Fruit fly (Drosophila melanogaster): ENCODE measurements around the gene CG2991.

CG2991 gene

DNA sequence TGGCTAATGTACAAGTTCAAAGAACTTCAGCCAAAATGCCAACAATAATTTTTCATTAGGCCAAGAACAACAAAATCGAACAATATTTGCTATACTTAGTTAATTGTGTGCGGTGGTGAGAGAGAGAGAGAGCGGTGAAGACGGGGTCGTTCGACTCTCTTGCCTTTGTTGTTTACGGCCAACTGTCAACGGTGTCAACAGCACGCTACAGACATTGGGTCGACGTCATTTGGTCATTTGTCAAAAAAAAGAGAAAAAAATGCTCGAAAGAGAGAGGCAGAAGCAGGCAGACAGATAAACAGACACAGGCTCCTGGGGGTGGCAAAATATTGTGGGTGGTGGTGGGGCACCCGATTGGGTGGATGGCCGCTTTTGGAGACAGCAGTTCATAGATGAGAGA lies 52.5 kb downstream of the CG2991 start (continued):
- TF ChIP-seq Ravus (GFP tag; IDR thresholded peaks at IDR 0.05) (no peak), B-H1 (GFP tag; IDR thresholded peaks at IDR 0.05) (no peak; the same call in 2 of the 3 replicates), Ptx1 (GFP tag; IDR thresholded peaks at IDR 0.05) (no peak), CG15601 (tag; optimal IDR thresholded peaks at IDR 0.05) (no peak), dysf (GFP tag; IDR thresholded peaks at IDR 0.05) (0 out of 3 replicates have a peak, but pooled peaks have one; percentile 15), CG31365 (tag; optimal IDR thresholded peaks at IDR 0.05) (no peak), Trl (optimal IDR thresholded peaks at IDR 0.05) (peak; percentile 55 to 66), Trl (GFP tag; optimal IDR thresholded peaks at IDR 0.05) (no peak), Hr3 (GFP tag; optimal IDR thresholded peaks at IDR 0.05) (no peak), pan (optimal IDR thresholded peaks at IDR 0.05) (no peak), pan (GFP tag; optimal IDR thresholded peaks at IDR 0.05 in 1 of 2, IDR thresholded peaks at IDR 0.05 in 1 of 2) (peak in 1 of 2 experiments; percentile 16), Myb (GFP tag; optimal IDR thresholded peaks at IDR 0.05) (no peak), ERR (GFP tag; optimal IDR thresholded peaks at IDR 0.05) (no peak), hbn (GFP tag; IDR thresholded peaks at IDR 0.05; ENCODE audit: partially characterized antibody) (no peak), pita (GFP tag; optimal IDR thresholded peaks at IDR 0.05) (no peak), Oli (tag; optimal IDR thresholded peaks at IDR 0.05) (no peak), HLH54F (GFP tag; optimal IDR thresholded peaks at IDR 0.05) (no peak), trem (tag; optimal IDR thresholded peaks at IDR 0.05) (no peak), salm (tag; optimal IDR thresholded peaks at IDR 0.05) (no peak)

dm6 chr2L:2910957-2911356 lies 54.0 kb downstream of the CG2991 start:
- TF ChIP-seq Tbp (GFP tag; optimal IDR thresholded peaks at IDR 0.05) = no peak
- TF ChIP-seq H15 (GFP tag; IDR thresholded peaks at IDR 0.05) = 0 out of 3 replicates have a peak, but pooled peaks have one; percentile 29
- TF ChIP-seq Oli (tag; optimal IDR thresholded peaks at IDR 0.05) = no peak
- TF ChIP-seq trem (tag; optimal IDR thresholded peaks at IDR 0.05) = no peak
- TF ChIP-seq CG8388 (GFP tag; optimal IDR thresholded peaks at IDR 0.05) = no peak
- TF ChIP-seq crol (GFP tag; IDR thresholded peaks at IDR 0.05) = peak; percentile 68
- no peak for TF ChIP-seq CrebB (tag; optimal IDR thresholded peaks at IDR 0.05)
- TF ChIP-seq Oaz (GFP tag; IDR thresholded peaks at IDR 0.05) = no peak
- no peak for TF ChIP-seq kah (GFP tag; optimal IDR thresholded peaks at IDR 0.05)
- no peak for TF ChIP-seq tin (GFP tag; optimal IDR thresholded peaks at IDR 0.05)
- TF ChIP-seq Bgb (GFP tag; IDR thresholded peaks at IDR 0.05; ENCODE audit: partially characterized antibody) = no peak
- TF ChIP-seq inv (GFP tag; IDR thresholded peaks at IDR 0.05; ENCODE audit: partially characterized antibody) = no peak
- no peak for TF ChIP-seq CG14667 (GFP tag; IDR thresholded peaks at IDR 0.05)
- TF ChIP-seq Deaf1 (tag; optimal IDR thresholded peaks at IDR 0.05) = peak; percentile 44
- no peak for TF ChIP-seq CG2199 (GFP tag; IDR thresholded peaks at IDR 0.05)
- TF ChIP-seq CG31441 (GFP tag; IDR thresholded peaks at IDR 0.05) = no peak
- TF ChIP-seq emc (GFP tag; optimal IDR thresholded peaks at IDR 0.05) = no peak
- TF ChIP-seq abd-A (tag; optimal IDR thresholded peaks at IDR 0.05) = peak; percentile 61
- no peak for TF ChIP-seq Spps (tag; optimal IDR thresholded peaks at IDR 0.05)
- peak in 1 of 2 experiments; percentile 1 for TF ChIP-seq Hr51 (GFP tag; optimal IDR thresholded peaks at IDR 0.05)
- peak; percentile 76 for TF ChIP-seq scrt (GFP tag; optimal IDR thresholded peaks at IDR 0.05)
- 0 out of 4 replicates have a peak, but pooled peaks have one; percentile 37 for TF ChIP-seq chinmo (GFP tag; IDR thresholded peaks at IDR 0.05; ENCODE audit: partially characterized antibody)
- peak; percentile 7 for TF ChIP-seq CG18599 (GFP tag; optimal IDR thresholded peaks at IDR 0.05)
- TF ChIP-seq CG7745 (tag; optimal IDR thresholded peaks at IDR 0.05) = no peak
- TF ChIP-seq sens-2 (GFP tag; IDR thresholded peaks at IDR 0.05) = no peak
- no peak for TF ChIP-seq onecut (GFP tag; IDR thresholded peaks at IDR 0.05)

Measured in whole organism, embryonic.